Fruit fly (Drosophila melanogaster): ENCODE measurements around the gene Cyp311a1.

- no peak for TF ChIP-seq pad (GFP tag; optimal IDR thresholded peaks at IDR 0.05)
- TF ChIP-seq CG33017 (tag; optimal IDR thresholded peaks at IDR 0.05) = no peak
- no peak for TF ChIP-seq ovo (GFP tag; optimal IDR thresholded peaks at IDR 0.05)
- TF ChIP-seq Crg-1 (GFP tag; optimal IDR thresholded peaks at IDR 0.05) = no peak
- no peak for TF ChIP-seq CG14711 (tag; optimal IDR thresholded peaks at IDR 0.05)
- TF ChIP-seq cic (GFP tag; optimal IDR thresholded peaks at IDR 0.05) = no peak
- TF ChIP-seq CG11617 (GFP tag; optimal IDR thresholded peaks at IDR 0.05) = no peak
- no peak for TF ChIP-seq toe (GFP tag; optimal IDR thresholded peaks at IDR 0.05)
- no peak for TF ChIP-seq Clk (GFP tag; optimal IDR thresholded peaks at IDR 0.05)
- TF ChIP-seq tj (GFP tag; optimal IDR thresholded peaks at IDR 0.05) = no peak
- TF ChIP-seq Hr96 (GFP tag; optimal IDR thresholded peaks at IDR 0.05) = no peak
- TF ChIP-seq CG7101 (tag; optimal IDR thresholded peaks at IDR 0.05) = no peak
- no peak for TF ChIP-seq cnc (optimal IDR thresholded peaks at IDR 0.05)
- no peak for TF ChIP-seq CG7045 (GFP tag; optimal IDR thresholded peaks at IDR 0.05)
These were observed 27.5 kb downstream of the Cyp311a1 start, which contains the start of gene fw for dm6 chrX:12003437-12004394.
